Worm (Caenorhabditis elegans) whole organism, L2 larva: ENCODE measurements around the gene mfn-1.

Source experiments
- C34F6.9 ChIP-seq: fragments of 150-350 bp; optimal IDR thresholded peaks from 2 replicates; lab custom pipeline; 2014; ENCODE audit warnings: missing biosample characterization, missing genetic modification characterization
- F13H6.1 ChIP-seq: sonication (generic microtip); optimal IDR thresholded peaks from 2 replicates; lab custom pipeline; 2016; ENCODE audit warnings: missing genetic modification characterization, missing compliant biosample characterization
- R02D3.7 ChIP-seq: fragments of 150-350 bp; optimal IDR thresholded peaks from 2 replicates; lab custom pipeline; 2014; ENCODE audit warnings: missing biosample characterization, missing genetic modification characterization
- Y55F3AM.14 ChIP-seq: fragments of 200-800 bp; sonication (Bioruptor generic); optimal IDR thresholded peaks from 2 replicates; lab custom pipeline; 2018; ENCODE audit warnings: mild to moderate bottlenecking, missing genetic modification characterization, missing compliant biosample characterization
- ama-1 ChIP-seq: fragments of 150-350 bp; optimal IDR thresholded peaks from 2 replicates; lab custom pipeline; 2018; ENCODE audit warnings: inconsistent platforms
- crh-2 ChIP-seq: sonication (generic microtip); optimal IDR thresholded peaks from 2 replicates; lab custom pipeline; 2017; ENCODE audit warnings: missing biosample characterization, missing genetic modification characterization
- dmd-4 ChIP-seq: sonication (generic microtip); optimal IDR thresholded peaks from 2 replicates; lab custom pipeline; 2017; ENCODE audit warnings: missing biosample characterization, missing genetic modification characterization
- fos-1 ChIP-seq: fragments of 150-350 bp; optimal IDR thresholded peaks from 2 replicates; lab custom pipeline; 2014; ENCODE audit warnings: missing biosample characterization, missing genetic modification characterization
- gmeb-1 ChIP-seq: fragments of 150-350 bp; optimal IDR thresholded peaks from 2 replicates; lab custom pipeline; 2014; ENCODE audit warnings: missing biosample characterization, missing genetic modification characterization
- lin-11 ChIP-seq: fragments of 150-350 bp; sonication (generic microtip); optimal IDR thresholded peaks from 2 replicates; lab custom pipeline; 2014; ENCODE audit warnings: missing biosample characterization, missing genetic modification characterization, inconsistent platforms, mixed read lengths
- lin-13 ChIP-seq: fragments of 150-350 bp; optimal IDR thresholded peaks from 2 replicates; lab custom pipeline; 2014; ENCODE audit warnings: missing biosample characterization, missing genetic modification reagents, missing genetic modification characterization
- lsy-2 ChIP-seq, 2 experiments: fragments of 150-350 bp in 1 of 2; sonication (generic microtip) in 1 of 2; optimal IDR thresholded peaks; 2 replicates each; lab custom pipeline; 2014 to 2017; ENCODE audit warnings: missing biosample characterization in 2 of 2, missing genetic modification characterization in 2 of 2
- mab-5 ChIP-seq: fragments of 150-350 bp; optimal IDR thresholded peaks from 2 replicates; lab custom pipeline; 2014; ENCODE audit warnings: missing biosample characterization, missing genetic modification characterization
- mdl-1 ChIP-seq, 2 experiments: fragments of 150-350 bp in 1 of 2; sonication (generic microtip) in 1 of 2; optimal IDR thresholded peaks; 2 replicates each; lab custom pipeline; 2017; ENCODE audit warnings: missing biosample characterization in 2 of 2, missing genetic modification characterization in 2 of 2
- nhr-10 ChIP-seq: sonication (generic microtip); optimal IDR thresholded peaks from 2 replicates; lab custom pipeline; 2017; ENCODE audit warnings: missing biosample characterization, missing genetic modification characterization
- nhr-129 ChIP-seq: fragments of 150-350 bp; optimal IDR thresholded peaks from 2 replicates; lab custom pipeline; 2014; ENCODE audit warnings: missing biosample characterization, missing genetic modification characterization
- nhr-21 ChIP-seq: fragments of 150-350 bp; optimal IDR thresholded peaks from 2 replicates; lab custom pipeline; 2014; ENCODE audit warnings: missing biosample characterization, missing genetic modification characterization
- nhr-237 ChIP-seq: fragments of 150-350 bp; optimal IDR thresholded peaks from 2 replicates; lab custom pipeline; 2014; ENCODE audit warnings: missing biosample characterization, missing genetic modification characterization
- nhr-25 ChIP-seq: fragments of 150-350 bp; sonication (generic microtip); optimal IDR thresholded peaks from 3 replicates; lab custom pipeline; 2014; ENCODE audit warnings: missing biosample characterization, missing genetic modification characterization
- nhr-6 ChIP-seq: fragments of 150-350 bp; optimal IDR thresholded peaks from 2 replicates; lab custom pipeline; 2014; ENCODE audit warnings: missing biosample characterization, missing genetic modification characterization
- nhr-77 ChIP-seq: fragments of 150-350 bp; optimal IDR thresholded peaks from 2 replicates; lab custom pipeline; 2014; ENCODE audit warnings: missing biosample characterization, missing genetic modification characterization
- peb-1 ChIP-seq: fragments of 150-350 bp; optimal IDR thresholded peaks from 2 replicates; lab custom pipeline; 2014; ENCODE audit warnings: missing biosample characterization, missing genetic modification characterization
- sem-4 ChIP-seq: fragments of 150-350 bp; optimal IDR thresholded peaks from 2 replicates; lab custom pipeline; 2014; ENCODE audit warnings: missing biosample characterization, missing genetic modification reagents, missing genetic modification characterization
- skn-1 ChIP-seq: sonication (generic microtip); optimal IDR thresholded peaks from 2 replicates; lab custom pipeline; 2017; ENCODE audit warnings: missing biosample characterization, missing genetic modification characterization
- sma-3 ChIP-seq: sonication (generic microtip); optimal IDR thresholded peaks from 2 replicates; lab custom pipeline; 2016; ENCODE audit warnings: missing genetic modification reagents, missing genetic modification characterization, missing compliant biosample characterization
- sma-9 ChIP-seq, 2 experiments: fragments of 150-350 bp in 1 of 2; sonication (generic microtip) in 1 of 2; optimal IDR thresholded peaks; 2 replicates each; lab custom pipeline; 2014 to 2016; ENCODE audit warnings: missing genetic modification characterization in 2 of 2, mild to moderate bottlenecking in 1 of 2, missing biosample characterization in 1 of 2, missing compliant biosample characterization in 1 of 2, missing genetic modification reagents in 1 of 2, moderate library complexity in 1 of 2
- unc-39 ChIP-seq: fragments of 150-350 bp; optimal IDR thresholded peaks from 2 replicates; lab custom pipeline; 2014; ENCODE audit warnings: missing biosample characterization, missing genetic modification characterization
- unc-55 ChIP-seq: fragments of 150-350 bp; sonication (generic microtip); optimal IDR thresholded peaks from 3 replicates; lab custom pipeline; 2014; ENCODE audit warnings: missing biosample characterization, missing genetic modification reagents, missing genetic modification characterization
- unc-62 ChIP-seq: fragments of 150-350 bp; optimal IDR thresholded peaks from 2 replicates; lab custom pipeline; 2014; ENCODE audit warnings: missing biosample characterization, missing genetic modification reagents, missing genetic modification characterization
- zag-1 ChIP-seq: fragments of 150-350 bp; optimal IDR thresholded peaks from 2 replicates; lab custom pipeline; 2014; ENCODE audit warnings: missing biosample characterization, missing genetic modification characterization
- ztf-1 ChIP-seq: fragments of 200-800 bp; sonication (Bioruptor generic); conservative IDR thresholded peaks from 2 replicates; pipeline ENCODE4 v1.3.6; 2022; ENCODE audit warnings: missing genetic modification characterization, missing compliant biosample characterization
- ztf-11 ChIP-seq: sonication (generic microtip); optimal IDR thresholded peaks from 2 replicates; lab custom pipeline; 2017; ENCODE audit warnings: missing biosample characterization, missing genetic modification characterization
- ztf-4 ChIP-seq: fragments of 150-350 bp; optimal IDR thresholded peaks from 2 replicates; lab custom pipeline; 2014; ENCODE audit warnings: missing biosample characterization, missing genetic modification characterization

The mfn-1 gene

DNA sequence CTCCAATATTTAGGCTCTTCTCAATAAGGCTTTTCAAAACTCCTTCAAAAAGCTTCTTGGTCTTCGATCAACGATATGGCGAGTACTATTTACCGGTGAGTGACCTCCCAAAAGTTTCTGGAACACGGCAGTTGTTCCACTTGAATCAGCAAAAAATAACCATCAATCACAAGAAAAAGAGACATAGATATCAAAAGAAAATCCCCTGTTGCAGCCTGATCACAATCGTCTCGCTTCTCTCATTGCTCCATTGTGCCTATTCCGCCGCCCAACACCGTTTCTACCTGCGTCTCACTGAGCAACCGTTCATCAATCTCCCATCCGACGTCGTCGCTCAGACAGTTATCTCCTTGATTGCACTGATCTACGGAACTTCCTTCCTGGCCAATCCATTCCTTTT is 25.0 kb upstream of the mfn-1 start, which contains the start of gene emc-5:
TSS of gene emc-5 (plus strand) at position 14 of the 400 bp plus-strand sequence.
- peak; percentile 43 for TF ChIP-seq F13H6.1
- TF ChIP-seq mab-5 (tag; lab: Kevin White, UChicago): peak; percentile 9
- no peak for TF ChIP-seq mdl-1 (tag; optimal IDR thresholded peaks at IDR 0.05; lab: Kevin White, UChicago)
- TF ChIP-seq sma-9 (GFP tag; optimal IDR thresholded peaks at IDR 0.05; lab: Kevin White, UChicago): peak; percentile 17
- TF ChIP-seq sma-9 (tag; optimal IDR thresholded peaks at IDR 0.05; lab: Kevin White, UChicago): no peak
- TF ChIP-seq lsy-2 (tag; optimal IDR thresholded peaks at IDR 0.05; lab: Kevin White, UChicago): peak in 1 of 2 experiments; percentile 34

DNA sequence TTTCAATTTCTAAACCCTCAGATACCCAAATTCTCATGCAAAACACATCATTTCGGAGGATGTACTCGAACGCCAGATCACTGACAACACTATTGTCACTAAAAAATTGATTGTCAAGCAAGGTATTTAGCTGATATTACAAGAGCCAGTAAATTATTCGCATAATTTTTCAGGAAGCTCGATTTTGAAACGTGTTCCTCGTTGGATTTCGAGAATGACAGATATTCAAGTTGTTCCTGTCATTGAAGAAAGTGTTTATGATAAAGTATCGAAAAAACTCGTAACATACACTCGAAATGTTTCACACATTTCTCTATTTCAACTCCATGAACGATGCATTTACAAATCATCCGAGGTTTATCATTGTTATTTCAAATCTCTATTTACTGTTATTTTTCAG is 24.0 kb upstream of the mfn-1 start:
- TF ChIP-seq F13H6.1 (no peak), mab-5 (tag; lab: Kevin White, UChicago) (no peak), ztf-1 (GFP tag; lab: Robert Waterston, UW) (no peak), nhr-77 (no peak), lin-13 (no peak), zag-1 (tag; lab: Kevin White, UChicago) (no peak), nhr-6 (no peak), R02D3.7 (tag; lab: Kevin White, UChicago) (no peak), nhr-237 (tag; lab: Kevin White, UChicago) (no peak)

DNA sequence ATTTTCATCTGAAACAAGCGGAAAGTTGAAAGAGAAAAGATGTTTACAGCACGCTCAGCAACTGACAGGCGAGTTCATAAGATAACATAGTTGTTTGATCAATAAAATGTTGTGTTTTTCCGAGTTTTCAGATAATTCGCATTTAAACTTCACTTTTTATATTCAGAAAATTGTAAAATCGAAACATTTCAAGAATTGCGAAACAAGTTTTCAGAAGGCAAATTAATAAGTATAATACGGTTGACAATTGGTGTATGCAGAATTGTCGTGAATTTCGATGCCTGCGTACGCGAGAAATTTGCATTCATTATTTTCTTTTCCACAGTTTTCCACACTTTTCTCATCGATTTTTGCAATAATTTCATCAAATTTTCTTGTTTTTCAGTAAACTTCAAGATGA is 23.5 kb upstream of the mfn-1 start, which contains the start of the genes ooc-3 and B0334.4:
TSS of gene ooc-3 (minus strand) at position 15 of the 400 bp plus-strand sequence.
TSS of gene B0334.4 (plus strand) at position 386 of the 400 bp plus-strand sequence.
- peak; percentile 16 for TF ChIP-seq gmeb-1 (tag; lab: Kevin White, UChicago)
- peak; percentile 42 for TF ChIP-seq nhr-129 (tag; lab: Kevin White, UChicago)
- TF ChIP-seq C34F6.9 (tag; lab: Kevin White, UChicago): peak; percentile 66
- TF ChIP-seq sma-3: no peak
- TF ChIP-seq lsy-2 (tag; optimal IDR thresholded peaks at IDR 0.05; lab: Kevin White, UChicago): peak; percentile 46 to 95
- TF ChIP-seq ama-1 (lab: Kevin White, UChicago): peak; percentile 9
- TF ChIP-seq unc-55 (GFP tag; lab: Kevin White, UChicago): no peak
- TF ChIP-seq, all 48 proteins: peak for 5

DNA sequence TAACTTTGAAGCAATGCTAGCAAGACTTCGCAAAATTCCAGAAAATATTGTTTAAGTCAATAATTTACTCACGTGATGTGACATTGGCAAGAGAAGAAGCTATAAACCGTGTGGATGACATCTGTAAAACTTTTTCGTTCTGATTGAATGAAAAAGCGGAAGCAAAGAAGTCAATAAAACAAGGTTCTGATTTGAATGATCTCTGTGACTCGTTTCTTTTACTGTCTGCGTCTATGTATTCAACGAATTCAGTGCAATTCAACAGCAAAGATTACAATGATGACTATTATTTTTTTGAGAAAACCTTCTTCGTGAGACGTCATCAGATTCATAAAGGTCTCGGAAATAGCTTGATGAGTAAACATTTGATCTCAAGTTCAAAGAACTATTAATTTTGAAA is 21.0 kb upstream of the mfn-1 start, which contains the start of gene hacl-1:
TSS of gene hacl-1 (minus strand) at position 121 of the 400 bp plus-strand sequence.
- TF ChIP-seq ztf-4 (tag; lab: Kevin White, UChicago) (peak; percentile 7), sem-4 (tag; lab: Kevin White, UChicago) (no peak), ztf-11 (tag; lab: Kevin White, UChicago) (no peak), skn-1 (no peak), nhr-25 (tag; lab: Kevin White, UChicago) (peak; percentile 71), unc-55 (GFP tag; lab: Kevin White, UChicago) (no peak), fos-1 (tag; lab: Kevin White, UChicago) (peak; percentile 35), sma-3 (peak; percentile 63), sma-9 (GFP tag; optimal IDR thresholded peaks at IDR 0.05; lab: Kevin White, UChicago) (peak; percentile 12), sma-9 (tag; optimal IDR thresholded peaks at IDR 0.05; lab: Kevin White, UChicago) (no peak), crh-2 (tag; lab: Kevin White, UChicago) (peak; percentile 63), C34F6.9 (tag; lab: Kevin White, UChicago) (peak; percentile 19), lsy-2 (tag; optimal IDR thresholded peaks at IDR 0.05; lab: Kevin White, UChicago) (peak; percentile 0 to 38), nhr-21 (peak; percentile 68)

- TF ChIP-seq nhr-10 (tag; lab: Kevin White, UChicago) (no peak), nhr-25 (tag; lab: Kevin White, UChicago) (no peak), Y55F3AM.14 (GFP tag; lab: Kevin White, UChicago) (no peak), dmd-4 (no peak), crh-2 (tag; lab: Kevin White, UChicago) (no peak), lin-11 (tag; lab: Kevin White, UChicago) (no peak), F13H6.1 (no peak)
These were observed 16.2 kb upstream of the mfn-1 start, which contains the start of gene B0334.13 for ce11 chrII:11487999-11488398. Gene B0334.13 (plus strand): TSS chrII:11488299.

ce11 chrII:11486698-11487234 is 14.9 kb upstream of the mfn-1 start, which contains the start of gene ttr-18:
Gene ttr-18 (minus strand): TSS chrII:11486748.
- TF ChIP-seq sem-4 (tag; lab: Kevin White, UChicago) (no peak), ztf-11 (tag; lab: Kevin White, UChicago) (no peak), unc-62 (no peak), fos-1 (tag; lab: Kevin White, UChicago) (no peak), peb-1 (tag; lab: Kevin White, UChicago) (no peak), crh-2 (tag; lab: Kevin White, UChicago) (no peak), sma-3 (peak; percentile 13), nhr-25 (tag; lab: Kevin White, UChicago) (peak; percentile 19), F13H6.1 (no peak), unc-39 (no peak)
